Fruit fly (Drosophila melanogaster): ENCODE results near the gene CG9743.

CG9743 gene

dm6 chr3R:30195606-30196049 is 7.2 kb downstream of the CG9743 start (continued):
- TF ChIP-seq CG10366 (GFP tag; IDR thresholded peaks at IDR 0.05): peak; percentile 36; the same call in 1 of the 2 replicates
- TF ChIP-seq CG12391 (tag; optimal IDR thresholded peaks at IDR 0.05): peak; percentile 8
- TF ChIP-seq CG9609 (GFP tag; optimal IDR thresholded peaks at IDR 0.05): peak; percentile 13
- no peak for TF ChIP-seq Tbp (GFP tag; optimal IDR thresholded peaks at IDR 0.05)
- no peak for TF ChIP-seq D19B (GFP tag; optimal IDR thresholded peaks at IDR 0.05)
- TF ChIP-seq CG12299 (tag; optimal IDR thresholded peaks at IDR 0.05): no peak
- no peak for TF ChIP-seq CG10565 (GFP tag; optimal IDR thresholded peaks at IDR 0.05)
- 0 out of 2 replicates have a peak, but pooled peaks have one; percentile 49 for TF ChIP-seq ara (GFP tag; IDR thresholded peaks at IDR 0.05)
- no peak for TF ChIP-seq CG13775 (GFP tag; optimal IDR thresholded peaks at IDR 0.05)
- TF ChIP-seq usp (GFP tag; optimal IDR thresholded peaks at IDR 0.05): no peak
- no peak for TF ChIP-seq HLH3B (GFP tag; IDR thresholded peaks at IDR 0.05)
- no peak for TF ChIP-seq fd96Cb (tag; optimal IDR thresholded peaks at IDR 0.05)
- TF ChIP-seq bab2 (GFP tag; optimal IDR thresholded peaks at IDR 0.05): no peak
- TF ChIP-seq sens (GFP tag): no peak
- TF ChIP-seq CkIIα-i1 (GFP tag; IDR thresholded peaks at IDR 0.05): no peak
- TF ChIP-seq aop (GFP tag; IDR thresholded peaks at IDR 0.05): no peak
- no peak for TF ChIP-seq oc (tag; optimal IDR thresholded peaks at IDR 0.05)
- TF ChIP-seq CG5953 (GFP tag; IDR thresholded peaks at IDR 0.05): no peak
- TF ChIP-seq tio (GFP tag; optimal IDR thresholded peaks at IDR 0.05): no peak
- peak; percentile 20 for TF ChIP-seq CG18262 (tag; optimal IDR thresholded peaks at IDR 0.05)
- peak; percentile 14 for TF ChIP-seq Fer3 (tag; optimal IDR thresholded peaks at IDR 0.05)
- TF ChIP-seq Lhr (GFP tag; optimal IDR thresholded peaks at IDR 0.05): peak; percentile 20
- no peak for TF ChIP-seq CG7963 (GFP tag; IDR thresholded peaks at IDR 0.05; ENCODE audit: partially characterized antibody)
- TF ChIP-seq CG8281 (tag; optimal IDR thresholded peaks at IDR 0.05): no peak
- no peak for TF ChIP-seq CG4282 (GFP tag; optimal IDR thresholded peaks at IDR 0.05)
- peak; percentile 31; the same call in 1 of the 4 replicates for TF ChIP-seq chinmo (GFP tag; IDR thresholded peaks at IDR 0.05; ENCODE audit: partially characterized antibody)
- peak; percentile 55 for TF ChIP-seq E2f1 (GFP tag; IDR thresholded peaks at IDR 0.05)
- peak; percentile 50; the same call in 1 of the 3 replicates for TF ChIP-seq CG14050 (GFP tag; IDR thresholded peaks at IDR 0.05)
- TF ChIP-seq disco-r (GFP tag; optimal IDR thresholded peaks at IDR 0.05): no peak
- no peak for TF ChIP-seq Opbp (GFP tag; IDR thresholded peaks at IDR 0.05; ENCODE audit: partially characterized antibody)
- peak; percentile 35 for TF ChIP-seq CG7839 (tag; optimal IDR thresholded peaks at IDR 0.05)
- peak; percentile 68 for TF ChIP-seq sob (GFP tag; IDR thresholded peaks at IDR 0.05)
- TF ChIP-seq mam (GFP tag; optimal IDR thresholded peaks at IDR 0.05): no peak
- TF ChIP-seq Awh (GFP tag; IDR thresholded peaks at IDR 0.05): 0 out of 2 replicates have a peak, but pooled peaks have one; percentile 5
- peak; percentile 55 for TF ChIP-seq grau (tag; optimal IDR thresholded peaks at IDR 0.05)
- no peak for TF ChIP-seq bowl (GFP tag; IDR thresholded peaks at IDR 0.05)
- TF ChIP-seq CG17328 (GFP tag; IDR thresholded peaks at IDR 0.05): no peak; the same call in 1 of the 2 replicates
- TF ChIP-seq TFAM (GFP tag; optimal IDR thresholded peaks at IDR 0.05): no peak
- peak; percentile 0 for TF ChIP-seq CG2116 (GFP tag; optimal IDR thresholded peaks at IDR 0.05)
- TF ChIP-seq CG8290 (GFP tag; optimal IDR thresholded peaks at IDR 0.05): no peak
- peak in 1 of 2 experiments; percentile 86 for TF ChIP-seq CG8290 (tag; optimal IDR thresholded peaks at IDR 0.05)
- TF ChIP-seq CG31224 (GFP tag; IDR thresholded peaks at IDR 0.05): peak; percentile 47; the same call in 1 of the 2 replicates
- TF ChIP-seq CG5245 (GFP tag; optimal IDR thresholded peaks at IDR 0.05): peak; percentile 6
- no peak for TF ChIP-seq nerfin-2 (GFP tag; IDR thresholded peaks at IDR 0.05; ENCODE audit: partially characterized antibody)
- no peak for TF ChIP-seq Dfd (GFP tag; optimal IDR thresholded peaks at IDR 0.05)
- TF ChIP-seq twi (tag; optimal IDR thresholded peaks at IDR 0.05): no peak
- peak; percentile 30 for TF ChIP-seq Chrac-16 (GFP tag; optimal IDR thresholded peaks at IDR 0.05)
- TF ChIP-seq lov (optimal IDR thresholded peaks at IDR 0.05): no peak
- peak; percentile 47; the same call in 1 of the 3 replicates for TF ChIP-seq lov (GFP tag; IDR thresholded peaks at IDR 0.05)
- peak; percentile 84 for TF ChIP-seq row (GFP tag; IDR thresholded peaks at IDR 0.05)
- no peak for TF ChIP-seq Elba2 (GFP tag; optimal IDR thresholded peaks at IDR 0.05)
- peak; percentile 78 for TF ChIP-seq HmgZ (tag; optimal IDR thresholded peaks at IDR 0.05)

Data from whole organism, embryonic.